Worm (Caenorhabditis elegans): ENCODE measurements around the gene ctbp-1.
A peak's percentile ranks its signal among the peaks of the same experiment; 100 is the strongest.

Gene ctbp-1

ce11 chrX:5829175-5829574 is 33.3 kb upstream of the ctbp-1 start, which contains the start of gene acp-5:
acp-5 (plus strand) TSS chrX:5829435.
- TF ChIP-seq ama-1 (optimal IDR thresholded peaks at IDR 0.05) (no peak), fos-1 (tag; optimal IDR thresholded peaks at IDR 0.05) (peak; percentile 10)

DNA sequence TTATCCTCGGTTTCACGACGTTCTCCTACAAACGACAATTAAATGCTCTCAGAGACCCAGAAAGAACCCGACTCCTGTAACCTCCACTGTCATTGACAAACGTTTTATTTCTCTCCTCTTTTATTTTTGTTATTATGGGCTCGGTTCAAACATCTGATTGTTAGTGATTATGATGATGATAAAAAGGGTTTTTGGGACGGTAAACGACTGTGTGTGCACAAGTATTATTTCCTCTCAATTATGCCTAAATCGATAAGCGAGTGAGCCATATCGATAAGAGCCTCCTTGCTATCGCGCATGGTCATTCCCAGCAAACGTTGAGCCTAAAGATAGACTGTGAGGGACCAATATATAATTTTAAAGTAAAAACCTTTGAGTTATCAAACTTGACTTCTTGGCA is 30.7 kb upstream of the ctbp-1 start:
- no peak for TF ChIP-seq dmd-4 (tag; optimal IDR thresholded peaks at IDR 0.05)
- peak; percentile 16 for TF ChIP-seq fos-1 (tag; optimal IDR thresholded peaks at IDR 0.05)

DNA sequence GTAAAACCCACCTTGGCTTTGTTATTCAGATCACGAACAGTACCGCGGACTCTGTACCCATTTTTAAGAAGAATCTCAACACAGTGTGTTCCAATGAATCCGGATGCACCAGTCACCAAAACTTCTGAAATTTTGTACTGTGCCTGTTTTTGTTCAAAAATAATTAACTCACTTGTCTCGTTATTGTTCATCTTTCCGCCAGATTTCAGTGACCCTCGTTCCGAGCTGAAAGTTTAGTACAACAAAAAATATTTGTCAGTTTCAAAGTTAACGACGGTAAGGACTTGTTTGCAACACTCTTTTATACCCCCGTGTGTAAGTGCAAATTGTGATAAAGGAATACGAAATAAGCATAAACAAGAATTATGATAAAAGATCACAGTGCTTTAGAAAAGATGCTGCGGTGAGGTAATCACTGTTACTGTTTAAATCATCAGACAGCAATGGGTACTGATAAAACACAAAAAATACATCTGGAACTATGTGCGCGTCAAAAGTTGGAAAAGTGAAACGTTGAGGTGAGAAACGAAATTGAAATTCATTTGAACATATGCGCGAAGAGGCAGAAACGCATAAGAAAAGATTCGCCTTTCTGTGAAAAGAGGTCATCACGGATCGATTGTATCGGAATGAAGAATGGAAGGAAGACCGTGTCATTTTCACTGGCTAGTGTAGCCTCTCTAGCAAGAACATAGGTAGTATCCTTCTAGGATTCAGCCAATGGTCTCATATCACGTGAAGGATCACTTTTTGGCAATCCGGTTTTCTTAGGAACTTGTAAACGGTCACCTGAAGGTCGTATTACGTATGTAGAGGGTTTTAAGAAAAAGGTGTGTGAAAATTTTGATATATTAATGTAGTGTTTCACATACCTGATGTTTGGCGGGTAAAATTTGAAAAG is 27.7 kb upstream of the ctbp-1 start, which contains the start of gene F13D11.4:
Gene F13D11.4 (minus strand): TSS at position 225 of the 901 bp plus-strand sequence.
- TF ChIP-seq ceh-82 (tag; optimal IDR thresholded peaks at IDR 0.05): no peak
- TF ChIP-seq R02D3.7 (tag; optimal IDR thresholded peaks at IDR 0.05): no peak
- TF ChIP-seq ZK546.5 (tag; optimal IDR thresholded peaks at IDR 0.05): no peak
- no peak for TF ChIP-seq ceh-16 (tag; optimal IDR thresholded peaks at IDR 0.05)
- TF ChIP-seq mdl-1 (tag; optimal IDR thresholded peaks at IDR 0.05): no peak
- no peak for TF ChIP-seq ztf-4 (tag; optimal IDR thresholded peaks at IDR 0.05)
- TF ChIP-seq nhr-11 (tag; optimal IDR thresholded peaks at IDR 0.05): no peak
- no peak for TF ChIP-seq unc-62 (GFP tag; optimal IDR thresholded peaks at IDR 0.05)
- peak; percentile 51 for TF ChIP-seq sma-3 (GFP tag; optimal IDR thresholded peaks at IDR 0.05)
- TF ChIP-seq elt-1 (tag; optimal IDR thresholded peaks at IDR 0.05): no peak
- TF ChIP-seq sem-4 (tag; optimal IDR thresholded peaks at IDR 0.05): no peak
- peak; percentile 27 for TF ChIP-seq nhr-25 (tag; optimal IDR thresholded peaks at IDR 0.05)
- peak; percentile 58 for TF ChIP-seq nhr-21 (tag; optimal IDR thresholded peaks at IDR 0.05)
- TF ChIP-seq gmeb-1 (tag; optimal IDR thresholded peaks at IDR 0.05): no peak
- no peak for TF ChIP-seq nhr-6 (tag; optimal IDR thresholded peaks at IDR 0.05)
- TF ChIP-seq nhr-77 (tag; optimal IDR thresholded peaks at IDR 0.05): no peak
- TF ChIP-seq F13H6.1 (tag; optimal IDR thresholded peaks at IDR 0.05): no peak
- TF ChIP-seq elt-3 (tag; optimal IDR thresholded peaks at IDR 0.05): no peak
- TF ChIP-seq zag-1 (tag; optimal IDR thresholded peaks at IDR 0.05): no peak
- TF ChIP-seq ztf-1 (GFP tag; conservative IDR thresholded peaks at IDR 0.05): no peak
- TF ChIP-seq nhr-129 (tag; optimal IDR thresholded peaks at IDR 0.05): no peak
- TF ChIP-seq nhr-237 (tag; optimal IDR thresholded peaks at IDR 0.05): no peak
- no peak for TF ChIP-seq egl-27 (tag; optimal IDR thresholded peaks at IDR 0.05)
- TF ChIP-seq sma-9 (GFP tag; optimal IDR thresholded peaks at IDR 0.05): peak; percentile 38
- no peak for TF ChIP-seq sma-9 (tag; optimal IDR thresholded peaks at IDR 0.05)
- TF ChIP-seq fos-1 (tag; optimal IDR thresholded peaks at IDR 0.05): no peak
- no peak for TF ChIP-seq unc-55 (GFP tag; optimal IDR thresholded peaks at IDR 0.05)
- TF ChIP-seq ztf-11 (tag; optimal IDR thresholded peaks at IDR 0.05): no peak
- peak; percentile 25 for TF ChIP-seq blmp-1 (tag; optimal IDR thresholded peaks at IDR 0.05; ENCODE audit: insufficient read depth)
- no peak for TF ChIP-seq alr-1 (tag; optimal IDR thresholded peaks at IDR 0.05)

ce11 chrX:5836527-5836926 is 26.0 kb upstream of the ctbp-1 start:
- TF ChIP-seq R02D3.7 (tag; optimal IDR thresholded peaks at IDR 0.05) (no peak), lsy-2 (tag; optimal IDR thresholded peaks at IDR 0.05) (no peak), unc-55 (GFP tag; optimal IDR thresholded peaks at IDR 0.05) (no peak), gmeb-1 (tag; optimal IDR thresholded peaks at IDR 0.05) (no peak), lin-39 (tag; optimal IDR thresholded peaks at IDR 0.05) (no peak), elt-1 (tag; optimal IDR thresholded peaks at IDR 0.05) (no peak), Y55F3AM.14 (GFP tag; optimal IDR thresholded peaks at IDR 0.05) (no peak), nhr-12 (tag; optimal IDR thresholded peaks at IDR 0.05) (no peak), ceh-16 (tag; optimal IDR thresholded peaks at IDR 0.05) (no peak), elt-3 (tag; optimal IDR thresholded peaks at IDR 0.05) (no peak)

All from whole organism, L2 larva.